Worm (Caenorhabditis elegans) whole organism, L4/young adult: ENCODE measurements around the gene slc-9B.1.

Experiments used
- W03F9.2 ChIP-seq: fragments of 150-350 bp; optimal IDR thresholded peaks from 2 replicates; lab custom pipeline; 2014; ENCODE audit warnings: missing biosample characterization, missing genetic modification characterization
- dao-5 ChIP-seq: sonication (generic microtip); optimal IDR thresholded peaks from 2 replicates; lab custom pipeline; 2016; ENCODE audit warnings: missing genotype, missing genetic modification characterization, moderate library complexity, missing compliant biosample characterization
- him-1 ChIP-seq: sonication (generic microtip); optimal IDR thresholded peaks from 2 replicates; lab custom pipeline; 2016; ENCODE audit warnings: missing genotype, missing genetic modification reagents, missing genetic modification characterization, missing compliant biosample characterization

slc-9B.1 gene

DNA sequence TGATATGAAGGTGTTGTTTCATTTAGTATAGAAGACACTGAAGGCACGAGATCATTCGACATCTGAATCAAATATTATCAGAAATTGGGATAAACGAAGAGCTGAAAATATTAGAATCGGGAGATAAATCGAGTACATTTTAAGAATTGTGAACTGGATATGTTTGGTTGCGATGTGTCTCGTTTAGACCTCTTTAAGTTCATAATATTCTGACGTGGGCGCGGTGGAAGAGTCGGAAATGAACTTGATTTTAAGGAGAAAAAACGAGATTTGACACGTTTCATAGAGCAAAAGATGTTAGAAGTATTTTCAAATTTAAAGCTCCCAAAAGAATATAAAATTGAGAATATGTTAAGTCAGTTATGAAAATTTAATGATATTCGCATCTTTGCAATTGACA is 6.2 kb downstream of the slc-9B.1 start, which contains the start of gene npr-6:
Gene npr-6, minus strand, starts transcription at position 101 of the 400 bp plus-strand sequence.
- TF ChIP-seq W03F9.2 (no peak), dao-5 (tag; lab: Kevin White, UChicago) (no peak), him-1 (tag; lab: Kevin White, UChicago) (no peak)

ce11 chrX:10297410-10297809 is 18.0 kb downstream of the slc-9B.1 start:
- TF ChIP-seq dao-5 (tag; lab: Kevin White, UChicago), result no peak
- TF ChIP-seq him-1 (tag; lab: Kevin White, UChicago), result no peak
- no peak for TF ChIP-seq W03F9.2

DNA sequence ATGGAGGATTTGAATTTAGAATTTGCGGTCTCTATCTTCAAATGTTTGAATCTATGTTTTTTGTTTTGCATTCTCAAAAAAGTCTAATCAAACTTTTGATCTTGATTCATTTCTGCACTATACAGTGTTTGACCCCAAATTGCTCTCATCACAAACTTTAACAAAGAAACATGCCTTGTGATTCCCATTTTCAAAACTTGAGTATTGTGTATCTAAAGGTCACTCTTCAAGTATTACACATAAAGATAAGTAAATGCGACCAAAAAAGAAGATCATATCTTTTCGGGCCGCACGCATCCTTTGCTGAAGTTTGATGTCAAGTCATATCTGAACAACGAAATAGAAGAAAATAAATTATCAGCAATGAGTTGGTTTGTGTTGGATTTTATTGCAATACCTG is 22.5 kb downstream of the slc-9B.1 start:
- TF ChIP-seq him-1 (tag; lab: Kevin White, UChicago) (no peak), dao-5 (tag; lab: Kevin White, UChicago) (no peak), W03F9.2 (no peak)

- no peak for TF ChIP-seq W03F9.2
- TF ChIP-seq dao-5 (tag; lab: Kevin White, UChicago), result no peak
- no peak for TF ChIP-seq him-1 (tag; lab: Kevin White, UChicago)
Measured at ce11 chrX:10302430-10302829, 23.0 kb downstream of the slc-9B.1 start, which contains the start of gene fip-5. Gene fip-5 (plus strand): TSS chrX:10302741.

DNA sequence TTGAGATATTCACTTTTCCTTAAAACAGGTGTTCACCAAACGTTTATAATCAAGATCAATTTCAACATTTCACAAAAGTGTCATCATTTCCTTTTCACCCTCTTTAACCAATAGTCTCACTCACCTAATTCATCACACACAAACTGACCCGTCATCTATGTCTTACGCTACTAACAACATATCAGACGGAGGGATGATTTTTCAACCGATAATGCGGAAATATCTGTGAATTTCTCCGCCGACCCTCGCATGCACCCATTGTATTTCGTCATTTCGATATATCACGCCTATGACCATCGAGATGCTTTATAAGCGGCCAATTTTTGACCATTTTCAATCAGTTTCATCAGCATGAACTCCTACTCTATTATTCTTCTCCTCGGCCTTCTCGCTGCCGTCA is 24.8 kb downstream of the slc-9B.1 start, which contains the start of gene fipr-21:
Gene fipr-21, plus strand, starts transcription at position 352 of the 400 bp plus-strand sequence.
- TF ChIP-seq dao-5 (tag; lab: Kevin White, UChicago) (no peak), W03F9.2 (no peak), him-1 (tag; lab: Kevin White, UChicago) (no peak)

DNA sequence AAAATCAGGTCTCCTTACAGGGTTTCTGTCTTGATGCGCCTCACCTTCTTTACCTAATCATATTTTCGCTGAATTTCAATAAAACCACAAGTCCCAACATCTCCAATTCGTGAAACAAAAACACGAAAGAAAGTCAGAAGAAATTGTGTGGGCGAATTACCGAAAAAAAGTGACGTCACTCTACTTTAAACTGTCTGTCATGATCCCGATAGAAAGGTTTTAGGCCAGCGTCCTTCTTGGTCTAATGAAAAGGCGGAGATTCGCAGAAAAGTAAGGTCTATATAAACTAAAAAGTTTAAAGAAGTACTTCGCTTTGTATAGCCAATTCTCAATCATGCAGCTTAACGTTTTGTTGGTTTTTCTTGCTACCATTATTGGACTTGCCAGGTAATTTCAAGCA is 26.9 kb downstream of the slc-9B.1 start, which contains the start of gene cnc-8:
Gene cnc-8, plus strand, starts transcription at position 307 of the 400 bp plus-strand sequence.
- no peak for TF ChIP-seq dao-5 (tag; lab: Kevin White, UChicago)
- no peak for TF ChIP-seq W03F9.2
- TF ChIP-seq him-1 (tag; lab: Kevin White, UChicago), result no peak

DNA sequence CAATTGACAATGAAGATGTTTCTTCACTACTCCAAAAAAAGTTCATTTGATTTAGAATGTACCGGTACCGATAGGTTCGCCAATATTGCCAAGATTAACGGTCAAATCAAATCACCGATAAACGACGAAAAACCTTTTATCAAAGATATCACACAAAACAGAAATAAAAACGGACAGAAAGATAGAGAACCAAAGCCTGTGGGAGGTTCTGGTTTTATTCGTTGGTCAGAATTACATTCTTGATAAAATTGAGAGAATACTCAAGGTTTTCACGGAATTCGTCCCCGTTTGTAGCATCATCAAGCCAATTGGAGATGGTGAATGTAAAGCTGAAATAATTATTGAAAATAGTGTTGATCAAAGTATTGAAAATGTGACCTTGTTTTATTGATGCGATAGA is 27.5 kb downstream of the slc-9B.1 start:
- no peak for TF ChIP-seq him-1 (tag; lab: Kevin White, UChicago)
- no peak for TF ChIP-seq dao-5 (tag; lab: Kevin White, UChicago)
- TF ChIP-seq W03F9.2, result no peak

DNA sequence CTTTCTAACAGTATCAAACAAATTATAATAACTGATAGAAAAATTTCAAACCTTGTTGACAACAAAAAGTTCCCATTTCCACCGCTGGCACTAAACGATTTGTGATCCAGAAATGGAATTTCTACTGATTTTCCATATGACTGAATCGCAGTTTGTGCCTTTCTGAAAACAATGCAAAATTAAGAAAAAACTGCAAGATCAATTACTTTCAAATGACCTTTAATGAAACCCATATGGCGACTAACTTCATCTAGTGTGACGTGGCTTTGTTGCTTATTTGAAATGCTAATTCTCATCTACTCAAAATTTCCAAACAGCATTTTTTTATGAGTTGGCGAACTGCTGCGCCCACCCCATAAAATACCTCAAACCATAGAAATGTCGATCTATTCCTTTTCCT is 28.1 kb downstream of the slc-9B.1 start, which contains the start of gene F41E7.7:
Gene F41E7.7, plus strand, starts transcription at position 301 of the 400 bp plus-strand sequence.
- no peak for TF ChIP-seq W03F9.2
- TF ChIP-seq dao-5 (tag; lab: Kevin White, UChicago), result no peak
- TF ChIP-seq him-1 (tag; lab: Kevin White, UChicago), result no peak

ce11 chrX:10310366-10310765 is 31.0 kb downstream of the slc-9B.1 start, which contains the start of gene F41E7.6:
Gene F41E7.6 (minus strand): TSS chrX:10310466.
- TF ChIP-seq W03F9.2, result no peak
- TF ChIP-seq him-1 (tag; lab: Kevin White, UChicago), result no peak
- TF ChIP-seq dao-5 (tag; lab: Kevin White, UChicago), result no peak

DNA sequence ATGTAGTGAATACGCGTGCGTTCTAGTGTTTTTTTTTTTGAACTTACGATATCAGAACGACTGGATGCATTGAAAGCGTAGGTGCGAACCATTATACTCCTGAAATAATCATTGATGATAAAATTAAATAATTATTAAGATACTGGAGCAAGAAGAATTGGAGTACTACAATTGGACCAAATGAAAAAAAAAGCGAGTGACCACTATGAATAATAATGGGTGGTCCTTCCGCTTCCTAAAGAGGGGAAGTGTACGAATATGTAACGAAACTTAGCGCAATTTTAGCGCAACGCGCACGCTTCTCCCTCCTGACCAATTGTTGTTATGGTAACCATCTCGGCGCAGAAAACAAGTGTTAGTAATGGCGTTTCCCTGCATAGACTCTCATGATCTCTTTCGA is 36.5 kb downstream of the slc-9B.1 start, which contains the start of gene F41E7.9:
Gene F41E7.9, minus strand, starts transcription at position 101 of the 400 bp plus-strand sequence.
- no peak for TF ChIP-seq dao-5 (tag; lab: Kevin White, UChicago)
- TF ChIP-seq him-1 (tag; lab: Kevin White, UChicago), result no peak
- no peak for TF ChIP-seq W03F9.2

DNA sequence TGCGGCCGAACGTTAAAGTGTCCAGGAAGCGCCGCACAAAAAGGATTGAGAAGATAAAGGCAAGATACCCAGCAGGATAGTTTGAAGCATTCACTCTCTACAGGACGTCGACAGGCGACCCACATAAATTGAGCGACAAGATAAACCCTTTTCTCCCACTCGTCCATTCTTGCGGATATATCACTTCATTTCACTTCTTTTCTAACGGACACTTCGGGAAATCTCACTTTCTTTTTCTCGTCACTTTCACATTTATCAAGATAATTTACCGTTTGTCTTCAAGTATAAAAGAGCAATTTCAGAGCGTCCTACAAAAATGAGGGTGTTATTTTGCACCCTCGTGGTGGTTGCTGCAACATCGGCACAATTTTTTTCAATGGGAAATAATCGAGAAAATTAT is 38.2 kb downstream of the slc-9B.1 start, which contains the start of gene R07E3.6:
Gene R07E3.6, plus strand, starts transcription at position 158 of the 400 bp plus-strand sequence.
- TF ChIP-seq him-1 (tag; lab: Kevin White, UChicago) (no peak), dao-5 (tag; lab: Kevin White, UChicago) (no peak), W03F9.2 (no peak)

DNA sequence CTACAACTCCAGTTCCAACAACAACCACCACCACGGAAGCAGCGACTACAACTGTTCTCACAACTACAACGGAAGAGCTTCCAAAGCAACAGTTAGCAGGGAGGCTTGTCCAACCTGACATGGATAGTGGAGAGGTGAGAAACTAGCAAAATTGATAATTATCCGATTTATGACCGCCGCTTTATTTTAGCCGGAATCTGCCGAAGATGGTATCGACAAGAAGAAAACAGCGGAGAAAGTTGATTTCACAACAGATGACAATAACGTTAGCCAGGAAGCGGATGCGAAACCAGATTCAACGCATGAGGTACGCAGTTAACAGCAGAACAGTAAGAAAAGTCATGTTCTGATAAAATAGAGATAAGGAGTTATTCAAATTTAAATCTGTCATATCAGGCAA is 39.0 kb downstream of the slc-9B.1 start:
- no peak for TF ChIP-seq W03F9.2
- TF ChIP-seq him-1 (tag; lab: Kevin White, UChicago), result no peak
- TF ChIP-seq dao-5 (tag; lab: Kevin White, UChicago), result no peak

ce11 chrX:10319653-10320052 is 40.3 kb downstream of the slc-9B.1 start:
- TF ChIP-seq W03F9.2, result no peak
- no peak for TF ChIP-seq dao-5 (tag; lab: Kevin White, UChicago)
- no peak for TF ChIP-seq him-1 (tag; lab: Kevin White, UChicago)

ce11 chrX:10321401-10321800 is 42.0 kb downstream of the slc-9B.1 start:
- TF ChIP-seq dao-5 (tag; lab: Kevin White, UChicago) (no peak), W03F9.2 (no peak), him-1 (tag; lab: Kevin White, UChicago) (no peak)
